Worm (Caenorhabditis elegans) whole organism, L4/young adult: ENCODE data around the gene srz-14.

Source experiments
- W03F9.2 ChIP-seq: fragments of 150-350 bp; optimal IDR thresholded peaks from 2 replicates; lab custom pipeline; 2014; ENCODE audit warnings: missing biosample characterization, missing genetic modification characterization
- dao-5 ChIP-seq: sonication (generic microtip); optimal IDR thresholded peaks from 2 replicates; lab custom pipeline; 2016; ENCODE audit warnings: missing genotype, missing genetic modification characterization, moderate library complexity, missing compliant biosample characterization

- TF ChIP-seq W03F9.2 (tag; lab: Kevin White, UChicago) = no peak
- TF ChIP-seq dao-5 (tag; lab: Kevin White, UChicago) = no peak
Observed at ce11 chrV:16174109-16174508, 9.3 kb upstream of the srz-14 start.
